Fruit fly (Drosophila melanogaster): ENCODE results near the gene spir.

dm6 chr2L:20327963-20328362 lies 16.9 kb downstream of the spir start:
- TF ChIP-seq CG8478 (optimal IDR thresholded peaks at IDR 0.05) (no peak), CTCF (optimal IDR thresholded peaks at IDR 0.05) (no peak)

Data from S2 (cell line).